Worm (Caenorhabditis elegans) whole organism, L4/young adult: Measurements from ENCODE around the gene mml-1.

Experiments used
- W03F9.2 ChIP-seq: fragments of 150-350 bp; optimal IDR thresholded peaks from 2 replicates; lab custom pipeline; 2014; ENCODE audit warnings: missing biosample characterization, missing genetic modification characterization
- him-1 ChIP-seq: sonication (generic microtip); optimal IDR thresholded peaks from 2 replicates; lab custom pipeline; 2016; ENCODE audit warnings: missing genotype, missing genetic modification reagents, missing genetic modification characterization, missing compliant biosample characterization

DNA sequence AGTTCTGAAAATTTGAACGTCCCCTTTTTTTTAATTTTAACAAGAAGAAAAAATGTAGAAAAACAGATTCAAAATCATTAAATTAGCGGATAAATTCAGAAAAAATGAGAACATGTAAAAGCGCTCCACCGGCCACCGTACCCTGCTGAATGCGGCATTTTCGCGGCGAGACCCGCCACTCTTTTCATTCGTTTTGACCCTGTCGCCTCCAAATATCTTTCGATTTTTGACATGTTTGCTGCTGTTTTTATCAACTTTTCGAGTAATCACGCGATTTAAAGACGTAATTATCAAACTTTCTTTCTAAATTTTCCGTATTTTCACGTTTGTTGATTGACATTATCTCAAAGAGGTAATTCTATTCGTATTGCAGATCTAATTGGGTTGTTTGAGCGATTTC is 38.3 kb downstream of the mml-1 start, which contains the start of gene gsp-2:
- TF ChIP-seq W03F9.2 (tag; lab: Kevin White, UChicago) (peak; percentile 85), him-1 (tag; lab: Kevin White, UChicago) (no peak)
